Worm (Caenorhabditis elegans) whole organism, young adult: ENCODE data around the gene mtch-1.

Experiments
- B0019.2 ChIP-seq: fragments of 200-800 bp; sonication (Bioruptor generic); conservative IDR thresholded peaks from 2 replicates; pipeline ENCODE4 v1.3.6; 2022; ENCODE audit warnings: missing genetic modification reagents, missing genetic modification characterization, missing compliant biosample characterization
- ama-1 ChIP-seq, 3 experiments: fragments of 150-350 bp in 1 of 3; sonication (generic microtip) in 2 of 3; optimal IDR thresholded peaks; 2 replicates each; lab custom pipeline; 2014 to 2018; ENCODE audit warnings: missing biosample characterization in 2 of 3, missing genetic modification characterization in 2 of 3, missing genetic modification reagents in 2 of 3
- fkh-3 ChIP-seq: sonication (generic microtip); optimal IDR thresholded peaks from 2 replicates; lab custom pipeline; 2016; ENCODE audit warnings: mild to moderate bottlenecking, missing genetic modification characterization, missing compliant biosample characterization
- snpc-4 ChIP-seq, 5 experiments: fragments of 150-350 bp in 1 of 5; sonication (generic microtip) in 4 of 5; optimal IDR thresholded peaks; 2 replicates each; lab custom pipeline; 2014 to 2018; ENCODE audit warnings: missing genetic modification characterization in 5 of 5, missing biosample characterization in 3 of 5, antibody characterized with exemption in 2 of 5, mild to moderate bottlenecking in 2 of 5, missing compliant biosample characterization in 2 of 5, missing genotype in 2 of 5, moderate library complexity in 2 of 5, missing genetic modification reagents in 1 of 5

DNA sequence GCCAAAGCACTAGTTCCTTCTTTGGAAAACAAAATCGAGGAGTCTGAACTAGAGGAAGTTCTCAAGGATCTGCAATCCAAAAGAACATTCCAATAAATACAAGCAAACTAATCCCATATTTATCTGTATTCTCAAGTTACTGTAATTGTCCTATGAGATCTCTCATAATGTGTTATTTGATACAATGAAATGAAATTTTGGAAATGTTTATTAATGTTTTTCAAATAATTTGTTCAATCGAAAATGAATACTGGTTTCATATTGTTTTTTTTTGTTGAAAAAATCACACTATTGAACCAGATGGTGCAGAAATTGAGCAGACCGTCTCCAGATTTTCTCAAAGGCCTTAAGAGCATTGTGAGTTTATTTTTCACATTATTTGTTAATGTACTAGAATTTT, 1.0 kb upstream of the mtch-1 start, which contains the start of gene F43E2.1:
- TF ChIP-seq B0019.2 (GFP tag; lab: Robert Waterston, UW) (no peak), ama-1 (optimal IDR thresholded peaks at IDR 0.05; lab: Kevin White, UChicago) (no peak), ama-1 (GFP tag; optimal IDR thresholded peaks at IDR 0.05; lab: Kevin White, UChicago) (no peak), snpc-4 (GFP tag; optimal IDR thresholded peaks at IDR 0.05; lab: Kevin White, UChicago) (no peak), snpc-4 (tag; optimal IDR thresholded peaks at IDR 0.05; lab: Kevin White, UChicago) (no peak), fkh-3 (tag; lab: Kevin White, UChicago) (no peak)
